Worm (Caenorhabditis elegans) whole organism, late embryonic: Measurements from ENCODE around the gene chpf-1.

ENCODE experiments used
- ceh-9 ChIP-seq: sonication (generic microtip); optimal IDR thresholded peaks from 2 replicates; lab custom pipeline; 2016; ENCODE audit warnings: mild to moderate bottlenecking, missing genetic modification characterization, inconsistent platforms, missing compliant biosample characterization
- nfya-1 ChIP-seq: sonication (generic microtip); optimal IDR thresholded peaks from 2 replicates; lab custom pipeline; 2017; ENCODE audit warnings: missing genetic modification characterization, mild to moderate bottlenecking, missing compliant biosample characterization, antibody characterized with exemption, moderate library complexity
- tbx-2 ChIP-seq: sonication (generic microtip); optimal IDR thresholded peaks from 2 replicates; lab custom pipeline; 2016; ENCODE audit warnings: missing genetic modification characterization, missing compliant biosample characterization

DNA sequence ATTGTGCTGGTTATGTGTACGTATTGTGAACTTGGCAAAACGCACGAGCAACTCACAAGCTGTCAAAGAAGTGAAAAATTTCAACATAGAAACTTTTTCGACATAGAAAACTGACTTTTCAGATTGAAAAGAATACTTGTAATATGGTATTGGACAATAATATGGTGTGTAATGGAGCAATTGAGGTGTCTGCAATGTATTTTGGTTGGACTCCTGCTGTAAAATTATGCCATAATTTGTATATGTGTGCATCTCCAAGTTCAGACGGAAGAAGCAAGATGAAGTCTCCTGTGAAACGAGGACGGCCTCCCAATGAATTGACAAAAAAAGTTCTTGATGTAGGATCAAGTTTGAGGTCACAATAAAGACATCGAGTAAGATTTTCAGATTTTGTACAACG lies 19.5 kb downstream of the chpf-1 start:
- no peak for TF ChIP-seq ceh-9 (tag; lab: Kevin White, UChicago)
- no peak for TF ChIP-seq tbx-2 (tag; lab: Kevin White, UChicago)
- no peak for TF ChIP-seq nfya-1 (tag; lab: Kevin White, UChicago)
